Worm (Caenorhabditis elegans): ENCODE data around the gene B0244.17.

B0244.17 gene

DNA sequence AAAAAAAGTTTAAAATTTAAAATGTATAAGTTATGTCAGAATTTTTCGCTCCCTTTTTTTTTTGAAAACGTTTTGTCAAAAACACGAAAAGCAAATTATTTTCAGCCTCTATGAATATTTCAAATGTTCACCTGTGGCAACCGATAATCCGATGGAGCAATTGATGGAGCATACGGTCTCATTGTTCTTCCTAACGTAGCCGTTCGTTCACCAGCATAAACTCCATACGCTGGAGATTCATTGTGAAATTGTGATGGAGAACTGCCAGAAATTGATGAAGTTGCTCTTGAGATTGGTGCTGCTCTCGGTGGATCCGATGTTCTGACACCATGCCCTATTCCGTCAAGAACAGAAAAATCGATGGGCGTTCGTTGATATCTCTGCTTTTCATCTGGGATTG lies 41.2 kb upstream of the B0244.17 start:
- TF ChIP-seq Y55F3AM.14 (GFP tag; optimal IDR thresholded peaks at IDR 0.05) = no peak
- no peak for TF ChIP-seq sma-3 (GFP tag; optimal IDR thresholded peaks at IDR 0.05)
- TF ChIP-seq ceh-16 (tag; optimal IDR thresholded peaks at IDR 0.05) = no peak
- TF ChIP-seq nhr-23 (tag; optimal IDR thresholded peaks at IDR 0.05) = no peak
- TF ChIP-seq unc-39 (tag; optimal IDR thresholded peaks at IDR 0.05) = no peak

DNA sequence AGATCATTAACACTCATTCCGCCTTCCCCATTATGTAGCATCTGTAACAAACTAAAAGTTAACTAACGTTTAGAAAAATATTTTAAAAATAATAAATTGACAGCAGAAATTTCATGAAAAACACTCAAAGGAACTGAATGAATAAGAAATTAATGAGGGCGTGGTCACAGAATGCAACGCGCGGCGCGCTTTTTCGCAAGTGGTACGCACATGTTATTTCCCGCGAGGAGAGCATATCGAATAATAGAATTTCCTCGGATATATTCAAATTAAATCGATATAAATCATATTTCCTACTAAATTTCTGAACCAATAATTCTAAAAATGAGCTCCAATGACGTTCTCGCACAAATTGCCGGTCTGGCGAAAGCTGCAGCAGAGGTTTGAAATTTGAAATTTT lies 40.3 kb upstream of the B0244.17 start, which contains the start of the genes abi-1 and arle-14:
Gene abi-1 (minus strand): TSS at position 51 of the 400 bp plus-strand sequence.
Gene arle-14 (plus strand): TSS at position 217 of the 400 bp plus-strand sequence.
- TF ChIP-seq C34F6.9 (tag; optimal IDR thresholded peaks at IDR 0.05) (peak; percentile 27), nhr-12 (tag; optimal IDR thresholded peaks at IDR 0.05) (no peak), nhr-129 (tag; optimal IDR thresholded peaks at IDR 0.05) (peak; percentile 6), alr-1 (tag; optimal IDR thresholded peaks at IDR 0.05) (no peak), lsy-2 (tag; optimal IDR thresholded peaks at IDR 0.05) (peak in 1 of 2 experiments; percentile 30), ama-1 (optimal IDR thresholded peaks at IDR 0.05) (no peak), nhr-23 (tag; optimal IDR thresholded peaks at IDR 0.05) (no peak), unc-55 (GFP tag; optimal IDR thresholded peaks at IDR 0.05) (peak; percentile 59), lin-11 (tag; optimal IDR thresholded peaks at IDR 0.05) (peak; percentile 14), ztf-1 (GFP tag; conservative IDR thresholded peaks at IDR 0.05) (no peak)

DNA sequence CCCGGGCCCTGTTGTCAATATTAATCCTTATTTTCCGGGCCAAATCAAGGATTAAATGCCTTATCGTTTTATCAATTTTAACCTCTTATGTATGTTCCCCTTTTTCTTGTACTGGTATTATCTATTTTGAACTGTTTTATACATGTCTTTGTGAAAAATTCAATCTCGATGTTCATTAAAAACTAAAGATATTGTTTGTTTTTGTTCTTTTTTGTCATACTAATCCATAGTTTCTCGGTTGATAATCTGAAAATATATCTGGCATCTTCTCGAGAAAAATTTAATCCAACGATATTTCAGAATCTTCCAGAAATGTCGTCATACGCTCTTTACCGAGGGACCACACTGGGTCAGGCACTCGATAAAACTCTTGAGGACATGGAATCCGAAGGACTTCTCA lies 39.3 kb upstream of the B0244.17 start, which contains the start of gene B0336.13:
Gene B0336.13 (plus strand): TSS at position 301 of the 400 bp plus-strand sequence.
- TF ChIP-seq R02D3.7 (tag; optimal IDR thresholded peaks at IDR 0.05) = no peak
- TF ChIP-seq ceh-16 (tag; optimal IDR thresholded peaks at IDR 0.05) = no peak
- TF ChIP-seq ztf-11 (tag; optimal IDR thresholded peaks at IDR 0.05) = no peak
- TF ChIP-seq nhr-10 (tag; optimal IDR thresholded peaks at IDR 0.05) = no peak
- no peak for TF ChIP-seq Y55F3AM.14 (GFP tag; optimal IDR thresholded peaks at IDR 0.05)
- no peak for TF ChIP-seq sma-3 (GFP tag; optimal IDR thresholded peaks at IDR 0.05)
- no peak for TF ChIP-seq nhr-11 (tag; optimal IDR thresholded peaks at IDR 0.05)
- TF ChIP-seq ztf-4 (tag; optimal IDR thresholded peaks at IDR 0.05) = no peak
- no peak for TF ChIP-seq snpc-4 (tag; optimal IDR thresholded peaks at IDR 0.05)
- TF ChIP-seq lin-11 (tag; optimal IDR thresholded peaks at IDR 0.05) = no peak
- TF ChIP-seq sma-9 (GFP tag; optimal IDR thresholded peaks at IDR 0.05) = no peak
- TF ChIP-seq sma-9 (tag; optimal IDR thresholded peaks at IDR 0.05) = no peak
- TF ChIP-seq crh-2 (tag; optimal IDR thresholded peaks at IDR 0.05) = no peak
- TF ChIP-seq nhr-21 (tag; optimal IDR thresholded peaks at IDR 0.05) = no peak
- TF ChIP-seq dmd-4 (tag; optimal IDR thresholded peaks at IDR 0.05) = no peak
- TF ChIP-seq sem-4 (tag; optimal IDR thresholded peaks at IDR 0.05) = no peak
- no peak for TF ChIP-seq egl-27 (tag; optimal IDR thresholded peaks at IDR 0.05)
- TF ChIP-seq unc-62 (GFP tag; optimal IDR thresholded peaks at IDR 0.05) = no peak

DNA sequence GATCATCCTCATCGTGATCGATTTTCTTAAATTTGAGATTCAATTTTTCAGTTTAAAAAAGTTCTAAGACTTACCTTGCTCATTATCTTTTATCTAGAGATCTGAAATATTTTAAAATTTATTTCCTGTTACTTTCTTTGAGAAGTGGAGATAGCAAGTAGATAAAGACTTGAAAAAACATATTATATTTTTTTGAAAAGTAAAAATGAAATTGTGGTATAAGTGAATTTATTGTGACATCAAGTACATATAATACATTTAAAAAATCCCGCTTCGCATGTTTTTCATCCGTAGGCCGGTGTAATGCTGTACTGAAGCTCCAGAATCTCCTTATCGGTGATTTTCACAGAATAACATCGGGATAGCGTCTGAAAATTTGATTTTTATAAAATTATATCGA lies 35.8 kb upstream of the B0244.17 start, which contains the start of gene B0336.7:
Gene B0336.7 (minus strand): TSS at position 101 of the 400 bp plus-strand sequence.
- TF ChIP-seq blmp-1 (tag; optimal IDR thresholded peaks at IDR 0.05; ENCODE audit: insufficient read depth) (no peak), unc-39 (tag; optimal IDR thresholded peaks at IDR 0.05) (no peak), zag-1 (tag; optimal IDR thresholded peaks at IDR 0.05) (no peak), gmeb-1 (tag; optimal IDR thresholded peaks at IDR 0.05) (no peak), lin-39 (tag; optimal IDR thresholded peaks at IDR 0.05) (no peak), nhr-77 (tag; optimal IDR thresholded peaks at IDR 0.05) (no peak), sem-4 (tag; optimal IDR thresholded peaks at IDR 0.05) (no peak), crh-2 (tag; optimal IDR thresholded peaks at IDR 0.05) (no peak), ZK546.5 (tag; optimal IDR thresholded peaks at IDR 0.05) (no peak), unc-55 (GFP tag; optimal IDR thresholded peaks at IDR 0.05) (no peak)

DNA sequence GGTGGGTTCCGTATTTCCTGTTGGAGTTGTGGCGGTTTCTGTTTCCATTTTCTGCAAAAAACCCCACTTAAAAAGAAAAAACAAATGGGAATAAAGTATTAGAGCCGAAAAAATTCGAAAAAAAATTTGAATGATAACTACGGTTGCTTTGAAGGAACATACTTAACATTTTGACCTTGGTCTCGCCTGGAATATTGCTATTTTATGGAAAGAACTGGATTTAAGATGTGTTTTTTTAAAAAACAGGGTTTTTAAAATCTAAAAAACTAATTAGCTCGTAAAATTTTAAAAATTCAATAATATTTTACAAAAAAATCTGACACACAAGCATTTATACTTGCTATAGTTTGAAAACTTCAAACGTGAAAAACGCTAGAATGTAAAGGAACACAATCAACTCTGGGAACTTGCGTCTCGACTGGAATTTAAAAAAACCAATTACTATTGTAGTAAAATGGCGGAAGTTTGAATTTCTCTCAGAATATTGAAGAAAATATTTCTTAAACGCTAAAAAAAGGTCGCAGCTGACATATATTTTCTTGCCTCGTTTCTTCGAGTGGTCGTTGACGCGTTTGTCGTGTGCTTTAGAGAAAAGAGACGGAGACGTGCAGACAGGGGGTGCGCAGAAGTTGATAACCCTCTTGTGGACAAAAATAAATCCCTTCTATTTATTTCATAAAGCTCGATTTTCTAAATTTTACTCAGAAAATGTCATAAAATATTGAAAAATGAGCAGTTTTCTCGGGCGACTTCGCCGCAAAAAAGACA lies 34.9 kb upstream of the B0244.17 start, which contains the start of the genes lgg-3 and rgs-5:
Gene lgg-3 (minus strand): TSS at position 51 of the 768 bp plus-strand sequence.
Gene rgs-5 (plus strand): TSS at position 593 of the 768 bp plus-strand sequence.
- TF ChIP-seq unc-55 (GFP tag; optimal IDR thresholded peaks at IDR 0.05) (peak; percentile 61), ama-1 (optimal IDR thresholded peaks at IDR 0.05) (no peak), alr-1 (tag; optimal IDR thresholded peaks at IDR 0.05) (no peak), lsy-2 (tag; optimal IDR thresholded peaks at IDR 0.05) (peak; percentile 1 to 65), sma-3 (GFP tag; optimal IDR thresholded peaks at IDR 0.05) (no peak), Y55F3AM.14 (GFP tag; optimal IDR thresholded peaks at IDR 0.05) (no peak), lin-39 (tag; optimal IDR thresholded peaks at IDR 0.05) (no peak), peb-1 (tag; optimal IDR thresholded peaks at IDR 0.05) (no peak), C34F6.9 (tag; optimal IDR thresholded peaks at IDR 0.05) (peak; percentile 56), lin-11 (tag; optimal IDR thresholded peaks at IDR 0.05) (no peak), sma-9 (GFP tag; optimal IDR thresholded peaks at IDR 0.05) (no peak), sma-9 (tag; optimal IDR thresholded peaks at IDR 0.05) (no peak), sem-4 (tag; optimal IDR thresholded peaks at IDR 0.05) (no peak), nhr-11 (tag; optimal IDR thresholded peaks at IDR 0.05) (no peak), egl-27 (tag; optimal IDR thresholded peaks at IDR 0.05) (no peak), nhr-25 (tag; optimal IDR thresholded peaks at IDR 0.05) (no peak), snpc-4 (tag; optimal IDR thresholded peaks at IDR 0.05) (peak; percentile 34), nhr-21 (tag; optimal IDR thresholded peaks at IDR 0.05) (no peak), ztf-4 (tag; optimal IDR thresholded peaks at IDR 0.05) (no peak), ceh-82 (tag; optimal IDR thresholded peaks at IDR 0.05) (no peak), aly-2 (tag; optimal IDR thresholded peaks at IDR 0.05) (no peak), zag-1 (tag; optimal IDR thresholded peaks at IDR 0.05) (no peak), gmeb-1 (tag; optimal IDR thresholded peaks at IDR 0.05) (no peak), mbf-1 (tag; optimal IDR thresholded peaks at IDR 0.05) (no peak), ZK546.5 (tag; optimal IDR thresholded peaks at IDR 0.05) (no peak), mab-5 (tag; optimal IDR thresholded peaks at IDR 0.05) (no peak), nhr-10 (tag; optimal IDR thresholded peaks at IDR 0.05) (no peak), unc-39 (tag; optimal IDR thresholded peaks at IDR 0.05) (no peak), ceh-16 (tag; optimal IDR thresholded peaks at IDR 0.05) (no peak), ztf-11 (tag; optimal IDR thresholded peaks at IDR 0.05) (no peak)
